Worm (Caenorhabditis elegans) whole organism, L4/young adult: Measurements from ENCODE around the gene cnnm-3.

Source experiments
- W03F9.2 ChIP-seq: fragments of 150-350 bp; optimal IDR thresholded peaks from 2 replicates; lab custom pipeline; 2014; ENCODE audit warnings: missing biosample characterization, missing genetic modification characterization
- dao-5 ChIP-seq: sonication (generic microtip); optimal IDR thresholded peaks from 2 replicates; lab custom pipeline; 2016; ENCODE audit warnings: missing genotype, missing genetic modification characterization, moderate library complexity, missing compliant biosample characterization
- him-1 ChIP-seq: sonication (generic microtip); optimal IDR thresholded peaks from 2 replicates; lab custom pipeline; 2016; ENCODE audit warnings: missing genotype, missing genetic modification reagents, missing genetic modification characterization, missing compliant biosample characterization

The cnnm-3 gene

ce11 chrX:3029030-3029429 is 16.6 kb downstream of the cnnm-3 start, which contains the start of gene M02F4.1:
Gene M02F4.1, minus strand, starts transcription at chrX:3029130.
- TF ChIP-seq dao-5 (tag; lab: Kevin White, UChicago) = no peak
- no peak for TF ChIP-seq W03F9.2
- TF ChIP-seq him-1 (tag; lab: Kevin White, UChicago) = no peak

DNA sequence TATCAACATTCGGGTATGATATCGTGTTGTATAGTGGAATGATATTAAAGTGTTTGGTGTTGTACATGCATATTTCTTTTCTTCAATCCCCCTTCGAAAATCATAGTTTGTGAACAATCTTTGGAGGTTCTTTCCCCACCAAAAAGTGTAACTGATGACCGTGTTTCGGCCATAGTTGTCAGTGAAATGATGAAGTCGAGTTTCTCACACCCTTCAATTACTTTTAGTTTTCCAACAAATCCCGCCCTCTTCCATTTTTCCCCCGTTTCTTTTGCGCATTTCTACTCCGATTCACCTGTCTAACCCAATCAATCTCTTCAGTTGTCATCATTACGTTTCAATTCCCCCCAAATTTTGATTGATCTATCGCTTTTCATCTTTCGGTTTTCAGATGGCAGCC is 20.5 kb downstream of the cnnm-3 start:
- TF ChIP-seq dao-5 (tag; lab: Kevin White, UChicago) (no peak), him-1 (tag; lab: Kevin White, UChicago) (no peak), W03F9.2 (no peak)

DNA sequence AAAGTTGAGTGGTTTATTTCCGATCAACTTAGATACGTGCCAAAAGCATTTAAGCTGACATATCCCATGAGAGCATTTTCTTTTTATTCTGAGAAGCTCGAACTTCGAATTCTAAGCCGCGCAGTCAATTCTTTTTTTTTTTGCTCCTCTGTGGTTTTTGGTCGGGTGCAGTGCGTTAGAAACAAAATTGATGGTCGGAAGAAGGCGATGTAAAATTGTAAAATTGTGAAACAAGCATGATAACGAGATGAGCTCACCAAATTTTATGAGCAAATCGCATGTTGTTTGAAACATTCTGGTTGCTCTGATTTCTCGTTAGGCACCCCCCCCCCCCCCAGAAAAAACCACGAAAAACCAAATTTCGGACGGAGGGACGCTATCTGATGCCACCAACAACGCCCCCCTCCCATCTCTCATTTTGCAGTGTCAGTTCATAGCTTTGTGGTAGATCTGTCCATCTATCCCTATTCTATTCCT is 21.0 kb downstream of the cnnm-3 start, which contains the start of gene aqp-7:
aqp-7 (plus strand) TSS at position 427 of the 477 bp plus-strand sequence.
- TF ChIP-seq him-1 (tag; lab: Kevin White, UChicago) = no peak
- TF ChIP-seq W03F9.2 = no peak
- no peak for TF ChIP-seq dao-5 (tag; lab: Kevin White, UChicago)

ce11 chrX:3023552-3024183 is 22.0 kb downstream of the cnnm-3 start:
- no peak for TF ChIP-seq dao-5 (tag; lab: Kevin White, UChicago)
- no peak for TF ChIP-seq W03F9.2
- TF ChIP-seq him-1 (tag; lab: Kevin White, UChicago) = no peak

DNA sequence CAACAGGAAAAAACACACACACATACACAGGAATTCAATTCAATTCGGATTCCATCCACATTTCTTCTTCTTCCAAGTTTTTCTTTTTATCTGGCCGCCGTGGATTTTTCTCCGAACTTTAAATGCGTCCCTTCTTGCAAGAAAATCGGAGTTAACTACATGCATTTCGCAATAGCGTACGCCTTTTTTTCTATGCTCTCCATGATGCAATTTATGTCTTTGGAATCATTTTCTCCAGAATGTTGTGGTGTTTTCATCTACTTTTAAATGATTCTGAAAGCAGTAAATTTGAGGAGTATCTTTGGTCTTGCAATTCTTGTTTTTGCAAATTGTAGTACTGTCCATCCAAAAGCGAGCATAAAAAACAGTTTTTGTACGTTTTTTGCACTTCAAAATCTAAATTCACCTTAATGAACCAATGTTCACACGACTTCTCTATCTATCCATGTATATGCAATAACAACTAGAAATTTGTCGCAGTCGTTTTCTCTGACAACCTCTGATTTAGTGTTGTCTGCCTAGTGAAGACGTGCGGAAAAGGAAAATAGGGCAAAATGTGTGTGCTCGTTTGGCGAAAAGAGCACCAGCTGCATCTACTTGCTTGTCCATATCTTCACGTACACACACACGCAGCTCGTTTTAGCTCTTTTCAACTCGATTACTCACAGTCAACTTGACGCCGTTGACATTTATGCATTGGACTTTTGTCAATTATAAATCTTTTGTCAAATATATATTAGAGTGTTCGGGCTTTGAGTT is 23.1 kb downstream of the cnnm-3 start:
- TF ChIP-seq W03F9.2 (no peak), him-1 (tag; lab: Kevin White, UChicago) (no peak), dao-5 (tag; lab: Kevin White, UChicago) (no peak)

DNA sequence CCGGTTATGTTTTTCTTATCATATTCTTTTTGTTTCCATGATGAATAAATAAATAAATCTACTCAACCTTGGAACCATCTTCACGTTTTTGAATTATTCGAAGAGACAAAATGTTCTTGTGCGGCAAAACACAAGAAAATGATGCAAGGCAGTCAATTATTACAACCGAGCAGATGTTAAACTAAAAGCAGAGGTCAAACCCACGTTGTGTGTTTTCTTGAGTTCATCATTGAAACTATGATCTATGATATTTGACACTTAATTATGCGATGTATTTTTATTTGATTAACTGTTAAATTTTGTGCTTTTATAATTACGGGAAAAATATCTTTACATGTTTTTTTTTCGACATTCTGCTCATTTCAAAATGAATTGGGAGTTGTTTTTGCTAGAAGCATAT is 24.2 kb downstream of the cnnm-3 start:
- TF ChIP-seq dao-5 (tag; lab: Kevin White, UChicago) (no peak), him-1 (tag; lab: Kevin White, UChicago) (no peak), W03F9.2 (no peak)

ce11 chrX:3019996-3020395 is 25.7 kb downstream of the cnnm-3 start:
- TF ChIP-seq W03F9.2 (no peak), dao-5 (tag; lab: Kevin White, UChicago) (no peak), him-1 (tag; lab: Kevin White, UChicago) (no peak)

DNA sequence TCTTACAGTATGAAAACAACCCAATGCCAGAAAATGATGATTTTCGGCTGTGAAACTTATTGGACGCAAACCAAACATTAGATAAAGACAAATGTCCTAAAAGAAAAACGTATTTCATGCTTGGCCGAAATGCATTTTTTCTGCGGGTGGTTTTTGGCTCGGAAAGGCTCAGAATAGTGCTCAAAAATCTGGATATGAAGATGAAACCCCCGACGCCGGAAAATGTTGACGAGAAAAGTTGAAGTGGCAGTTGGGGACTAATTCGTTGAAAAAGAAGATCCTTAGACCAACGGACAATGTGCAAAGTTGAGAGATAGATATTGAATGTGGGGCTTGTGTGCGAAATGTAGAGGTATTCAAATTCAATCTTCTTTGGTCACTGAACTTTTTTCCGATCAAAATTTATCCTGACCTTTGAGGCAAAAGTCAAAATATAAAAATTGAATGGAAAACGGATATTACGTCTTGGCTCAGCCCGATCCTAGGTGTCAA is 27.1 kb downstream of the cnnm-3 start, which contains the start of gene flp-18:
flp-18 (minus strand) TSS at position 51 of the 492 bp plus-strand sequence.
- no peak for TF ChIP-seq W03F9.2
- no peak for TF ChIP-seq dao-5 (tag; lab: Kevin White, UChicago)
- TF ChIP-seq him-1 (tag; lab: Kevin White, UChicago) = no peak

ce11 chrX:3009190-3009589 is 36.5 kb downstream of the cnnm-3 start, which contains the start of gene Y48D7A.1:
Gene Y48D7A.1, plus strand, starts transcription at chrX:3009490.
- TF ChIP-seq W03F9.2 (no peak), dao-5 (tag; lab: Kevin White, UChicago) (no peak), him-1 (tag; lab: Kevin White, UChicago) (no peak)

ce11 chrX:3003703-3004102 is 41.9 kb downstream of the cnnm-3 start, which contains the start of gene Y41G9A.6:
Gene Y41G9A.6, minus strand, starts transcription at chrX:3003803.
- TF ChIP-seq him-1 (tag; lab: Kevin White, UChicago) = no peak
- no peak for TF ChIP-seq dao-5 (tag; lab: Kevin White, UChicago)
- no peak for TF ChIP-seq W03F9.2

DNA sequence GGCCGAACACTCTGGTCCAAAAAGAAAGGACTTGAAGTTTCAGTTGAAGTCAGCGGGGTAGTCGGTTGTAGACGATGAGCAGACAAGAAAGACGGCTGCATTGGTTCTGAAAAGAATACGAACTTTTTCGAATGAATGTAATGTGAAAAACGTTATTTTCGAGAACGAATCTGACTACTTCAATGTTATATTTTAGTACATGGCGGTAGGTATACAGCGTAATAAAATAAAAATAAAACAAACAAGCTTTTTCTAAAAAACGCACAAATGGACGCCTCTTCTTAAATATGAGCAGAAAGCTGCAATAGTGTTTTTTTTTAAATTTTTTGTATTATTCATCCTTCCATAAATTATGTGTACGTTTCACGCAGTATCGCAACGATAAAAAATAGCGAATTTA is 46.0 kb downstream of the cnnm-3 start, which contains the start of gene Y41G9A.17:
Y41G9A.17 (minus strand) TSS at position 101 of the 400 bp plus-strand sequence.
- TF ChIP-seq W03F9.2 (no peak), him-1 (tag; lab: Kevin White, UChicago) (no peak), dao-5 (tag; lab: Kevin White, UChicago) (no peak)

DNA sequence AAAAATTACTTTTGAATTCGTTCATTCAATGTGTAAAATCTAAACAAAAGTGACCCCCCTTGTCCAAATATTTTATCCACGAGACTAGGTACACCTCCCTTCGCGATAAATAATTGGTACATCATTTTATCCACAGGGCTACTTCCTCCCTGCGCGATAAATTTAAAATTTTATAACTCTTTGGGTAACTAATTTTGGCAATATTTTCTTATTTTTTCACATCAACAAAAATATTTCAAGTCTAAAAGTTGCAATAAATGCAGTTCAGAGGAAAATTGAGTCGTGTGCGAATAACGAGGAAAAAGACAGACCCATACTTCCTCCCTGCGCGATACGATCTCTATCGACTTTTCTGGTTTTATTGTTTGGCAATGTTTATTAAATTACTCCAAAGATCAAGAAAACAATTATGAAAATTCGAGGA is 48.7 kb downstream of the cnnm-3 start:
- peak; percentile 99 for TF ChIP-seq him-1 (tag; lab: Kevin White, UChicago)
- TF ChIP-seq W03F9.2 = peak; percentile 98
- peak; percentile 68 for TF ChIP-seq dao-5 (tag; lab: Kevin White, UChicago)

DNA sequence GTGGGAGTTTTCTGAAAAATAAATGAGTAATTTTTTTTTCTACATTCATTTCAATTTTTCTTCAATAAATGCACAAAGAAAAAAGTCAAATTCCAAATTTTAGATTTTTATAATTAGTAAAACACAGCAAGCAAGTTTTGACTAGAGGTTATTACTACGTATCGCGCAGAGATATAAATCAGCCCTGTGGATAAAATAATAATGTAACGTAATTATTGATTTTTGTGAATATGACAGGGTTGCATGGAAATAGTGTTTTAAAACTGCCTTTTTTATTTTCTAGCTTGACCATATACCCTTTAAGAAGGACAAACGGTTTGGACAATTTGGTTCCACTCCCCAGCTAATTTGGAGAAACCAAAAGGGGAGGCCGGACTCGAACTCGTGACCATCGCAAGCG is 49.3 kb downstream of the cnnm-3 start:
- no peak for TF ChIP-seq dao-5 (tag; lab: Kevin White, UChicago)
- TF ChIP-seq W03F9.2 = no peak
- no peak for TF ChIP-seq him-1 (tag; lab: Kevin White, UChicago)

ce11 chrX:2990145-2990544 is 55.5 kb downstream of the cnnm-3 start:
- no peak for TF ChIP-seq him-1 (tag; lab: Kevin White, UChicago)
- TF ChIP-seq W03F9.2 = no peak
- no peak for TF ChIP-seq dao-5 (tag; lab: Kevin White, UChicago)
